Worm (Caenorhabditis elegans) whole organism, mixed stage, embryonic: ENCODE results near the gene C33G3.4.
A peak's percentile ranks its signal among the peaks of the same experiment; 100 is the strongest.

Source experiments
- M03D4.4 ChIP-seq: sonication (generic microtip); optimal IDR thresholded peaks from 2 replicates; lab custom pipeline; 2017; ENCODE audit warnings: mild to moderate bottlenecking, missing genetic modification characterization, missing compliant biosample characterization
- bed-3 ChIP-seq: fragments of 200-800 bp; sonication (Bioruptor generic); optimal IDR thresholded peaks from 3 replicates; lab custom pipeline; 2018; ENCODE audit warnings: mild to moderate bottlenecking, missing genetic modification characterization, moderate library complexity, missing compliant biosample characterization
- blmp-1 ChIP-seq: fragments of 150-350 bp; optimal IDR thresholded peaks from 2 replicates; lab custom pipeline; 2014; ENCODE audit warnings: missing biosample characterization, missing genetic modification characterization
- ceh-39 ChIP-seq: fragments of 150-350 bp; optimal IDR thresholded peaks from 2 replicates; lab custom pipeline; 2014; ENCODE audit warnings: missing biosample characterization, missing genetic modification characterization
- ceh-43 ChIP-seq: fragments of 200-800 bp; sonication (Bioruptor generic); optimal IDR thresholded peaks from 2 replicates; lab custom pipeline; 2018; ENCODE audit warnings: mild to moderate bottlenecking, missing genetic modification characterization, moderate library complexity, missing compliant biosample characterization
- ces-1 ChIP-seq: fragments of 150-350 bp; optimal IDR thresholded peaks from 2 replicates; lab custom pipeline; 2014; ENCODE audit warnings: missing biosample characterization, missing genetic modification reagents, missing genetic modification characterization
- cnd-1 ChIP-seq: fragments of 200-800 bp; sonication (Bioruptor generic); optimal IDR thresholded peaks from 2 replicates; lab custom pipeline; 2018; ENCODE audit warnings: mild to moderate bottlenecking, missing genetic modification characterization, missing compliant biosample characterization
- drap-1 ChIP-seq: fragments of 200-800 bp; sonication (Bioruptor generic); optimal IDR thresholded peaks from 3 replicates; lab custom pipeline; 2018; ENCODE audit warnings: mild to moderate bottlenecking, missing genetic modification characterization, missing compliant biosample characterization
- elt-1 ChIP-seq: sonication (generic microtip); optimal IDR thresholded peaks from 2 replicates; lab custom pipeline; 2017; ENCODE audit warnings: missing genetic modification characterization, mild to moderate bottlenecking, missing compliant biosample characterization, antibody characterized with exemption, moderate library complexity, borderline replicate concordance; ENCODE audit not compliant: insufficient read depth
- elt-3 ChIP-seq: fragments of 150-350 bp; optimal IDR thresholded peaks from 2 replicates; lab custom pipeline; 2014; ENCODE audit warnings: missing biosample characterization, missing genetic modification characterization
- ham-2 ChIP-seq: fragments of 200-800 bp; sonication (Bioruptor generic); optimal IDR thresholded peaks from 2 replicates; lab custom pipeline; 2018; ENCODE audit warnings: mild to moderate bottlenecking, missing genetic modification characterization, missing compliant biosample characterization
- hlh-1 ChIP-seq: fragments of 150-350 bp; optimal IDR thresholded peaks from 2 replicates; lab custom pipeline; 2014; ENCODE audit warnings: missing biosample characterization, missing genetic modification reagents, missing genetic modification characterization
- lin-13 ChIP-seq: fragments of 150-350 bp; optimal IDR thresholded peaks from 2 replicates; lab custom pipeline; 2014; ENCODE audit warnings: missing biosample characterization, missing genetic modification characterization
- lin-32 ChIP-seq: fragments of 200-800 bp; sonication (Bioruptor generic); optimal IDR thresholded peaks from 2 replicates; lab custom pipeline; 2018; ENCODE audit warnings: mild to moderate bottlenecking, missing genetic modification characterization, missing compliant biosample characterization
- lsy-2 ChIP-seq: fragments of 150-350 bp; optimal IDR thresholded peaks from 2 replicates; lab custom pipeline; 2014; ENCODE audit warnings: missing biosample characterization, missing genetic modification characterization
- mep-1 ChIP-seq: fragments of 150-350 bp; optimal IDR thresholded peaks from 2 replicates; lab custom pipeline; 2017; ENCODE audit warnings: missing biosample characterization, missing genetic modification reagents, missing genetic modification characterization, inconsistent platforms
- mls-2 ChIP-seq: sonication (generic microtip); optimal IDR thresholded peaks from 2 replicates; lab custom pipeline; 2016; ENCODE audit warnings: mild to moderate bottlenecking, missing genetic modification characterization, moderate library complexity, missing compliant biosample characterization
- nhr-12 ChIP-seq: fragments of 150-350 bp; optimal IDR thresholded peaks from 2 replicates; lab custom pipeline; 2014; ENCODE audit warnings: missing biosample characterization, missing genetic modification characterization
- nhr-2 ChIP-seq: fragments of 150-350 bp; optimal IDR thresholded peaks from 2 replicates; lab custom pipeline; 2014; ENCODE audit warnings: missing biosample characterization, missing genetic modification characterization
- nhr-237 ChIP-seq: fragments of 150-350 bp; optimal IDR thresholded peaks from 2 replicates; lab custom pipeline; 2014; ENCODE audit warnings: missing biosample characterization, missing genetic modification characterization
- nhr-28 ChIP-seq: fragments of 150-350 bp; optimal IDR thresholded peaks from 2 replicates; lab custom pipeline; 2014; ENCODE audit warnings: missing biosample characterization, missing genetic modification characterization
- nhr-76 ChIP-seq: sonication (generic microtip); optimal IDR thresholded peaks from 2 replicates; lab custom pipeline; 2017; ENCODE audit warnings: missing biosample characterization, missing genetic modification characterization
- pha-4 ChIP-seq: fragments of 150-350 bp; optimal IDR thresholded peaks from 2 replicates; lab custom pipeline; 2018; ENCODE audit warnings: missing biosample characterization, missing genetic modification reagents, missing genetic modification characterization
- sem-2 ChIP-seq: fragments of 200-800 bp; sonication (Bioruptor generic); optimal IDR thresholded peaks from 2 replicates; lab custom pipeline; 2018; ENCODE audit warnings: mild to moderate bottlenecking, missing genetic modification characterization, missing compliant biosample characterization
- snpc-4 ChIP-seq: fragments of 150-350 bp; optimal IDR thresholded peaks from 2 replicates; lab custom pipeline; 2014; ENCODE audit warnings: missing biosample characterization, missing genetic modification characterization
- sptf-1 ChIP-seq: sonication (generic microtip); optimal IDR thresholded peaks from 2 replicates; lab custom pipeline; 2017; ENCODE audit warnings: mild to moderate bottlenecking, missing genetic modification characterization, moderate library complexity, missing compliant biosample characterization
- tbx-8 ChIP-seq: fragments of 200-800 bp; sonication (Bioruptor generic); optimal IDR thresholded peaks from 2 replicates; lab custom pipeline; 2018; ENCODE audit warnings: mild to moderate bottlenecking, missing genetic modification characterization, moderate library complexity, missing compliant biosample characterization
- unc-120 ChIP-seq: sonication (generic microtip); optimal IDR thresholded peaks from 2 replicates; lab custom pipeline; 2017; ENCODE audit warnings: missing genetic modification characterization, missing compliant biosample characterization; ENCODE audit not compliant: poor library complexity, severe bottlenecking
- unc-39 ChIP-seq: fragments of 150-350 bp; optimal IDR thresholded peaks from 2 replicates; lab custom pipeline; 2014; ENCODE audit warnings: missing biosample characterization, missing genetic modification characterization
- unc-62 ChIP-seq: fragments of 150-350 bp; optimal IDR thresholded peaks from 2 replicates; lab custom pipeline; 2014; ENCODE audit warnings: missing biosample characterization, missing genetic modification reagents, missing genetic modification characterization
- zip-8 ChIP-seq: fragments of 150-350 bp; optimal IDR thresholded peaks from 2 replicates; lab custom pipeline; 2014; ENCODE audit warnings: missing biosample characterization, missing genetic modification characterization
- ztf-11 ChIP-seq: fragments of 150-350 bp; optimal IDR thresholded peaks from 2 replicates; lab custom pipeline; 2014; ENCODE audit warnings: missing biosample characterization, missing genetic modification characterization

C33G3.4 gene

ce11 chrX:14069528-14069927, 1.4 kb upstream of the C33G3.4 start:
- TF ChIP-seq pha-4 (tag; lab: Kevin White, UChicago) (no peak), lin-32 (no peak), tbx-8 (GFP tag; lab: Kevin White, UChicago) (no peak), unc-62 (GFP tag; lab: Kevin White, UChicago) (no peak), ces-1 (no peak), elt-3 (tag; lab: Kevin White, UChicago) (no peak), zip-8 (tag; lab: Kevin White, UChicago) (peak; percentile 39), nhr-12 (tag; lab: Kevin White, UChicago) (no peak), snpc-4 (tag; lab: Kevin White, UChicago) (no peak), ztf-11 (no peak), nhr-2 (tag; lab: Kevin White, UChicago) (no peak), ceh-43 (GFP tag; lab: Kevin White, UChicago) (no peak), blmp-1 (tag; lab: Kevin White, UChicago) (peak; percentile 52), bed-3 (no peak)

ce11 chrX:14078574-14078973, 7.6 kb downstream of the C33G3.4 start, which contains the start of gene C33G3.5:
TSS of gene C33G3.5 (minus strand) at chrX:14078674.
- TF ChIP-seq ceh-39 (tag; lab: Kevin White, UChicago), result no peak
- no peak for TF ChIP-seq unc-62 (GFP tag; lab: Kevin White, UChicago)

ce11 chrX:14084230-14084629, 13.3 kb downstream of the C33G3.4 start, which contains the start of gene C33G3.6:
TSS of gene C33G3.6 (minus strand) at chrX:14084330.
- peak; percentile 16 for TF ChIP-seq hlh-1 (tag; lab: Kevin White, UChicago)
- no peak for TF ChIP-seq mls-2 (tag; lab: Kevin White, UChicago)

- TF ChIP-seq nhr-237 (tag; lab: Kevin White, UChicago), result no peak
- no peak for TF ChIP-seq lsy-2 (tag; lab: Kevin White, UChicago)
- TF ChIP-seq nhr-2 (tag; lab: Kevin White, UChicago), result no peak
- no peak for TF ChIP-seq ceh-39 (tag; lab: Kevin White, UChicago)
- no peak for TF ChIP-seq ceh-43 (GFP tag; lab: Kevin White, UChicago)
- TF ChIP-seq blmp-1 (tag; lab: Kevin White, UChicago), result no peak
- TF ChIP-seq mep-1, result no peak
- TF ChIP-seq hlh-1 (tag; lab: Kevin White, UChicago), result no peak
- no peak for TF ChIP-seq mls-2 (tag; lab: Kevin White, UChicago)
- no peak for TF ChIP-seq ces-1
- no peak for TF ChIP-seq ham-2 (GFP tag; lab: Kevin White, UChicago)
- no peak for TF ChIP-seq zip-8 (tag; lab: Kevin White, UChicago)
- TF ChIP-seq ztf-11, result no peak
- no peak for TF ChIP-seq nhr-12 (tag; lab: Kevin White, UChicago)
- no peak for TF ChIP-seq unc-62 (GFP tag; lab: Kevin White, UChicago)
- no peak for TF ChIP-seq M03D4.4
- TF ChIP-seq sptf-1 (tag; lab: Kevin White, UChicago), result no peak
- no peak for TF ChIP-seq unc-120 (tag; lab: Kevin White, UChicago)
These were observed 14.2 kb downstream of the C33G3.4 start, which contains the start of gene F16B12.1 for ce11 chrX:14085208-14085607. TSS of gene F16B12.1 (plus strand) at chrX:14085508.

ce11 chrX:14090089-14090488, 19.1 kb downstream of the C33G3.4 start, which contains the start of gene dsl-4:
TSS of gene dsl-4 (plus strand) at chrX:14090389.
- TF ChIP-seq snpc-4 (tag; lab: Kevin White, UChicago) (no peak), ceh-39 (tag; lab: Kevin White, UChicago) (no peak), drap-1 (GFP tag; lab: Kevin White, UChicago) (no peak), nhr-2 (tag; lab: Kevin White, UChicago) (no peak), unc-62 (GFP tag; lab: Kevin White, UChicago) (no peak), zip-8 (tag; lab: Kevin White, UChicago) (no peak), elt-3 (tag; lab: Kevin White, UChicago) (no peak), unc-39 (tag; lab: Kevin White, UChicago) (no peak), lin-13 (no peak), tbx-8 (GFP tag; lab: Kevin White, UChicago) (no peak), unc-120 (tag; lab: Kevin White, UChicago) (no peak), sem-2 (GFP tag; lab: Kevin White, UChicago) (no peak), nhr-76 (tag; lab: Kevin White, UChicago) (no peak), cnd-1 (tag; lab: Kevin White, UChicago) (no peak), hlh-1 (tag; lab: Kevin White, UChicago) (no peak), nhr-12 (tag; lab: Kevin White, UChicago) (no peak), elt-1 (tag; lab: Kevin White, UChicago) (no peak), M03D4.4 (no peak), nhr-28 (tag; lab: Kevin White, UChicago) (no peak)
